Worm (Caenorhabditis elegans) whole organism, dauer: Measurements from ENCODE around the gene str-52.

Experiments
- unc-62 ChIP-seq: sonication (generic microtip); optimal IDR thresholded peaks from 2 replicates; lab custom pipeline; 2017; ENCODE audit warnings: missing biosample characterization, missing genetic modification reagents, missing genetic modification characterization

str-52 gene

ce11 chrV:2146044-2146443, at the start of gene str-52:
Gene str-52, minus strand, starts transcription at chrV:2146144.
- no peak for TF ChIP-seq unc-62 (GFP tag; lab: Kevin White, UChicago)

ce11 chrV:2192117-2192516, 46.2 kb upstream of the str-52 start, which contains the start of gene nhr-13:
Gene nhr-13, plus strand, starts transcription at chrV:2192485.
- TF ChIP-seq unc-62 (GFP tag; lab: Kevin White, UChicago) = no peak

- TF ChIP-seq unc-62 (GFP tag; lab: Kevin White, UChicago) = no peak
Observed at ce11 chrV:2191122-2191521, 45.2 kb upstream of the str-52 start, which contains the start of gene srbc-42. Gene srbc-42, minus strand, starts transcription at chrV:2191222.

- no peak for TF ChIP-seq unc-62 (GFP tag; lab: Kevin White, UChicago)
Observed at ce11 chrV:2190383-2190782, 44.4 kb upstream of the str-52 start.

ce11 chrV:2187864-2188345, 42.0 kb upstream of the str-52 start, which contains the start of gene Y5H2B.3:
Gene Y5H2B.3, plus strand, starts transcription at chrV:2188295.
- no peak for TF ChIP-seq unc-62 (GFP tag; lab: Kevin White, UChicago)

- TF ChIP-seq unc-62 (GFP tag; lab: Kevin White, UChicago) = no peak
Observed at ce11 chrV:2185486-2185885, 39.5 kb upstream of the str-52 start.

ce11 chrV:2183162-2183561, 37.2 kb upstream of the str-52 start, which contains the start of gene cyp-33C2:
Gene cyp-33C2, plus strand, starts transcription at chrV:2183488.
- TF ChIP-seq unc-62 (GFP tag; lab: Kevin White, UChicago) = no peak

- no peak for TF ChIP-seq unc-62 (GFP tag; lab: Kevin White, UChicago)
Observed at ce11 chrV:2181738-2182137, 35.8 kb upstream of the str-52 start, which contains the start of gene srbc-16. Gene srbc-16, plus strand, starts transcription at chrV:2182038.

- no peak for TF ChIP-seq unc-62 (GFP tag; lab: Kevin White, UChicago)
Observed at ce11 chrV:2179214-2179613, 33.3 kb upstream of the str-52 start, which contains the start of gene cyp-33C1. Gene cyp-33C1, plus strand, starts transcription at chrV:2179514.

ce11 chrV:2177307-2177764, 31.4 kb upstream of the str-52 start, which contains the start of gene srbc-17:
Gene srbc-17, plus strand, starts transcription at chrV:2177714.
- no peak for TF ChIP-seq unc-62 (GFP tag; lab: Kevin White, UChicago)

- TF ChIP-seq unc-62 (GFP tag; lab: Kevin White, UChicago) = no peak
Observed at ce11 chrV:2175242-2175641, 29.3 kb upstream of the str-52 start, which contains the start of gene C45H4.18. Gene C45H4.18, plus strand, starts transcription at chrV:2175542.

- no peak for TF ChIP-seq unc-62 (GFP tag; lab: Kevin White, UChicago)
Observed at ce11 chrV:2174465-2174864, 28.5 kb upstream of the str-52 start.

ce11 chrV:2166679-2167078, 20.7 kb upstream of the str-52 start, which contains the start of gene srbc-19:
Gene srbc-19, minus strand, starts transcription at chrV:2166779.
- no peak for TF ChIP-seq unc-62 (GFP tag; lab: Kevin White, UChicago)

ce11 chrV:2163735-2164134, 17.8 kb upstream of the str-52 start, which contains the start of gene str-255:
Gene str-255, minus strand, starts transcription at chrV:2163835.
- TF ChIP-seq unc-62 (GFP tag; lab: Kevin White, UChicago) = no peak

- TF ChIP-seq unc-62 (GFP tag; lab: Kevin White, UChicago) = no peak
Observed at ce11 chrV:2159331-2159730, 13.4 kb upstream of the str-52 start, which contains the start of gene C45H4.14. Gene C45H4.14, minus strand, starts transcription at chrV:2159431.

ce11 chrV:2156830-2157229, 10.9 kb upstream of the str-52 start, which contains the start of gene srbc-22:
Gene srbc-22, plus strand, starts transcription at chrV:2157130.
- TF ChIP-seq unc-62 (GFP tag; lab: Kevin White, UChicago) = no peak

ce11 chrV:2155232-2155631, 9.3 kb upstream of the str-52 start, which contains the start of gene srbc-21:
Gene srbc-21, plus strand, starts transcription at chrV:2155532.
- no peak for TF ChIP-seq unc-62 (GFP tag; lab: Kevin White, UChicago)
